Worm (Caenorhabditis elegans) whole organism, young adult: ENCODE measurements around the gene F59C12.3.
A peak's percentile ranks its signal among the peaks of the same experiment; 100 is the strongest.

Experiments
- B0035.1 ChIP-seq: sonication (generic microtip); optimal IDR thresholded peaks from 2 replicates; lab custom pipeline; 2016; ENCODE audit warnings: missing genetic modification characterization, mild to moderate bottlenecking, missing compliant biosample characterization, missing genotype, missing genetic modification reagents
- C06A6.2 ChIP-seq: fragments of 200-800 bp; sonication (Bioruptor generic); conservative IDR thresholded peaks from 2 replicates; pipeline ENCODE4 v1.3.6; 2022; ENCODE audit warnings: missing genetic modification characterization, missing compliant biosample characterization
- F52B5.7 ChIP-seq: sonication (generic microtip); optimal IDR thresholded peaks from 2 replicates; lab custom pipeline; 2016; ENCODE audit warnings: mild to moderate bottlenecking, missing genetic modification characterization, missing compliant biosample characterization
- K11D2.4 ChIP-seq: fragments of 200-800 bp; sonication (Bioruptor generic); IDR thresholded peaks from 2 replicates; pipeline ENCODE4 v1.3.6; 2022; ENCODE audit warnings: missing genetic modification reagents, missing genetic modification characterization, missing compliant biosample characterization
- K12H6.12 ChIP-seq: fragments of 200-800 bp; sonication (Bioruptor generic); optimal IDR thresholded peaks from 2 replicates; lab custom pipeline; 2018; ENCODE audit warnings: mild to moderate bottlenecking, missing genetic modification characterization, missing compliant biosample characterization
- T26A5.8 ChIP-seq: sonication (generic microtip); optimal IDR thresholded peaks from 2 replicates; lab custom pipeline; 2016; ENCODE audit warnings: missing genetic modification characterization, missing compliant biosample characterization
- Y53G8AR.9 ChIP-seq: fragments of 200-800 bp; sonication (Bioruptor generic); conservative IDR thresholded peaks from 2 replicates; pipeline ENCODE4 v1.3.6; 2022; ENCODE audit warnings: missing genetic modification reagents, missing genetic modification characterization, missing compliant biosample characterization
- atf-7 ChIP-seq: sonication (generic microtip); optimal IDR thresholded peaks from 2 replicates; lab custom pipeline; 2017; ENCODE audit warnings: mild to moderate bottlenecking, missing genetic modification characterization, missing compliant biosample characterization
- attf-3 ChIP-seq: fragments of 200-800 bp; sonication (Bioruptor generic); conservative IDR thresholded peaks from 2 replicates; pipeline ENCODE4 v1.3.6; 2022; ENCODE audit warnings: missing genetic modification reagents, missing genetic modification characterization, missing compliant biosample characterization
- attf-5 ChIP-seq: fragments of 200-800 bp; sonication (Bioruptor generic); optimal IDR thresholded peaks from 2 replicates; lab custom pipeline; 2018; ENCODE audit warnings: mild to moderate bottlenecking, missing genetic modification characterization, missing compliant biosample characterization
- ccch-3 ChIP-seq: fragments of 200-800 bp; sonication (Bioruptor generic); optimal IDR thresholded peaks from 2 replicates; lab custom pipeline; 2018; ENCODE audit warnings: mild to moderate bottlenecking, missing genetic modification characterization, missing compliant biosample characterization
- cebp-1 ChIP-seq, 2 experiments: fragments of 200-800 bp in 1 of 2; sonication (Bioruptor generic) in 1 of 2; sonication (generic microtip) in 1 of 2; IDR thresholded peaks in 1 of 2; optimal IDR thresholded peaks in 1 of 2; 2 replicates each; pipeline versions ENCODE4 v1.3.6 to Lab custom; 2017 to 2022; ENCODE audit warnings: missing compliant biosample characterization in 2 of 2, missing genetic modification characterization in 2 of 2, mild to moderate bottlenecking in 1 of 2, missing genetic modification reagents in 1 of 2, moderate library complexity in 1 of 2
- die-1 ChIP-seq: sonication (generic microtip); optimal IDR thresholded peaks from 2 replicates; lab custom pipeline; 2016; ENCODE audit warnings: missing genotype, mild to moderate bottlenecking, missing genetic modification characterization, missing compliant biosample characterization
- dpl-1 ChIP-seq: fragments of 150-350 bp; optimal IDR thresholded peaks from 2 replicates; lab custom pipeline; 2014; ENCODE audit warnings: missing biosample characterization, missing genetic modification reagents, missing genetic modification characterization
- hlh-26 ChIP-seq: fragments of 200-800 bp; sonication (Bioruptor generic); conservative IDR thresholded peaks from 2 replicates; pipeline ENCODE4 v1.3.6; 2022; ENCODE audit warnings: missing genetic modification reagents, missing genetic modification characterization, missing compliant biosample characterization
- let-526 ChIP-seq: fragments of 200-800 bp; sonication (Bioruptor generic); IDR thresholded peaks from 2 replicates; pipeline ENCODE4 v1.3.6; 2022; ENCODE audit warnings: missing genetic modification reagents, missing genetic modification characterization, missing compliant biosample characterization
- let-607 ChIP-seq, 2 experiments: fragments of 200-800 bp in 1 of 2; sonication (Bioruptor generic) in 1 of 2; sonication (generic microtip) in 1 of 2; optimal IDR thresholded peaks; 2 replicates each; lab custom pipeline; 2016 to 2018; ENCODE audit warnings: mild to moderate bottlenecking in 2 of 2, missing compliant biosample characterization in 2 of 2, missing genetic modification characterization in 2 of 2, moderate library complexity in 2 of 2, missing genotype in 1 of 2
- lin-35 ChIP-seq, 3 experiments: fragments of 150-350 bp in 2 of 3; sonication (generic microtip) in 1 of 3; optimal IDR thresholded peaks; 2 replicates each; lab custom pipeline; 2014 to 2018; ENCODE audit warnings: missing biosample characterization in 3 of 3, missing genetic modification characterization in 3 of 3, missing genetic modification reagents in 3 of 3
- lin-40 ChIP-seq: sonication (generic microtip); optimal IDR thresholded peaks from 2 replicates; lab custom pipeline; 2016; ENCODE audit warnings: missing genetic modification characterization, mild to moderate bottlenecking, missing compliant biosample characterization, missing genotype, missing genetic modification reagents
- lsl-1 ChIP-seq: fragments of 200-800 bp; sonication (Bioruptor generic); optimal IDR thresholded peaks from 2 replicates; lab custom pipeline; 2018; ENCODE audit warnings: mild to moderate bottlenecking, missing genetic modification characterization, moderate library complexity, missing compliant biosample characterization
- madf-10 ChIP-seq: sonication (generic microtip); optimal IDR thresholded peaks from 2 replicates; lab custom pipeline; 2016; ENCODE audit warnings: mild to moderate bottlenecking, missing genetic modification characterization, missing compliant biosample characterization
- madf-6 ChIP-seq: fragments of 200-800 bp; sonication (Bioruptor generic); IDR thresholded peaks from 2 replicates; pipeline ENCODE4 v1.3.6; 2022; ENCODE audit warnings: missing genetic modification reagents, missing genetic modification characterization, missing compliant biosample characterization
- mcd-1 ChIP-seq: fragments of 200-800 bp; sonication (Bioruptor generic); IDR thresholded peaks from 2 replicates; pipeline ENCODE4 v1.3.6; 2022; ENCODE audit warnings: missing genetic modification reagents, missing genetic modification characterization, missing compliant biosample characterization
- mxl-1 ChIP-seq: sonication (generic microtip); optimal IDR thresholded peaks from 2 replicates; lab custom pipeline; 2016; ENCODE audit warnings: missing genetic modification characterization, missing compliant biosample characterization
- nfya-1 ChIP-seq: sonication (generic microtip); optimal IDR thresholded peaks from 2 replicates; lab custom pipeline; 2017; ENCODE audit warnings: antibody characterized with exemption, missing compliant biosample characterization, missing genetic modification characterization, borderline replicate concordance; ENCODE audit not compliant: insufficient read depth
- nfyb-1 ChIP-seq: fragments of 200-800 bp; sonication (Bioruptor generic); IDR thresholded peaks from 2 replicates; pipeline ENCODE4 v1.3.6; 2022; ENCODE audit warnings: missing genetic modification reagents, missing genetic modification characterization, missing compliant biosample characterization
- nhr-179 ChIP-seq: sonication (generic microtip); optimal IDR thresholded peaks from 2 replicates; lab custom pipeline; 2016; ENCODE audit warnings: mild to moderate bottlenecking, missing genetic modification characterization, missing compliant biosample characterization
- nhr-27 ChIP-seq: fragments of 200-800 bp; sonication (Bioruptor generic); optimal IDR thresholded peaks from 2 replicates; lab custom pipeline; 2018; ENCODE audit warnings: mild to moderate bottlenecking, missing genetic modification characterization, moderate library complexity, missing compliant biosample characterization
- nhr-80 ChIP-seq: sonication (generic microtip); optimal IDR thresholded peaks from 2 replicates; lab custom pipeline; 2016; ENCODE audit warnings: missing genetic modification characterization, missing compliant biosample characterization
- nhr-90 ChIP-seq: sonication (generic microtip); optimal IDR thresholded peaks from 2 replicates; lab custom pipeline; 2016; ENCODE audit warnings: missing genotype, mild to moderate bottlenecking, missing genetic modification characterization, missing compliant biosample characterization
- pbrm-1 ChIP-seq: fragments of 200-800 bp; sonication (Bioruptor generic); IDR thresholded peaks from 2 replicates; pipeline ENCODE4 v1.3.6; 2022; ENCODE audit warnings: missing genetic modification reagents, missing genetic modification characterization, missing compliant biosample characterization
- rcor-1 ChIP-seq: fragments of 200-800 bp; sonication (Bioruptor generic); IDR thresholded peaks from 2 replicates; pipeline ENCODE4 v1.3.6; 2022; ENCODE audit warnings: missing genetic modification reagents, missing genetic modification characterization, missing compliant biosample characterization
- rpc-1 ChIP-seq, 2 experiments: fragments of 150-350 bp in 1 of 2; sonication (generic microtip) in 1 of 2; optimal IDR thresholded peaks; 2 replicates each; lab custom pipeline; 2014 to 2018; ENCODE audit warnings: missing biosample characterization in 1 of 2, missing genetic modification characterization in 1 of 2, missing genetic modification reagents in 1 of 2, missing genotype in 1 of 2
- tbp1 ChIP-seq: fragments of 200-800 bp; sonication (Bioruptor generic); optimal IDR thresholded peaks from 2 replicates; lab custom pipeline; 2018; ENCODE audit warnings: mild to moderate bottlenecking, missing genetic modification characterization, missing compliant biosample characterization
- zfh-2 ChIP-seq: fragments of 200-800 bp; sonication (Bioruptor generic); conservative IDR thresholded peaks from 2 replicates; pipeline ENCODE4 v1.3.6; 2022; ENCODE audit warnings: missing genetic modification reagents, missing genetic modification characterization, missing compliant biosample characterization
- ztf-18 ChIP-seq: sonication (generic microtip); optimal IDR thresholded peaks from 2 replicates; lab custom pipeline; 2016; ENCODE audit warnings: missing genotype, mild to moderate bottlenecking, missing genetic modification characterization, missing compliant biosample characterization
- ztf-22 ChIP-seq: fragments of 200-800 bp; sonication (Bioruptor generic); optimal IDR thresholded peaks from 2 replicates; lab custom pipeline; 2018; ENCODE audit warnings: mild to moderate bottlenecking, missing genetic modification characterization, moderate library complexity, missing compliant biosample characterization
- ztf-26 ChIP-seq: sonication (generic microtip); optimal IDR thresholded peaks from 2 replicates; lab custom pipeline; 2017; ENCODE audit warnings: missing genetic modification characterization, missing compliant biosample characterization
- ztf-28 ChIP-seq: fragments of 200-800 bp; sonication (Bioruptor generic); IDR thresholded peaks from 2 replicates; pipeline ENCODE4 v1.3.6; 2022; ENCODE audit warnings: missing genetic modification reagents, missing genetic modification characterization, missing compliant biosample characterization
- ztf-6 ChIP-seq: fragments of 200-800 bp; sonication (Bioruptor generic); IDR thresholded peaks from 2 replicates; pipeline ENCODE4 v1.3.6; 2022; ENCODE audit warnings: missing genetic modification reagents, missing genetic modification characterization, missing compliant biosample characterization

The F59C12.3 gene

ce11 chrX:16634708-16635107 lies 25.4 kb upstream of the F59C12.3 start (continued):
- TF ChIP-seq F52B5.7 (tag; lab: Kevin White, UChicago) (peak; percentile 60), madf-6 (GFP tag; lab: Robert Waterston, UW) (no peak; the same call in 1 of the 2 replicates), attf-5 (GFP tag; lab: Kevin White, UChicago) (peak; percentile 71), mxl-1 (tag; lab: Kevin White, UChicago) (peak; percentile 46), nhr-90 (tag; lab: Kevin White, UChicago) (peak; percentile 80), lin-40 (tag; lab: Kevin White, UChicago) (peak; percentile 86), ztf-6 (peak; percentile 35; the same call in 1 of the 2 replicates), let-607 (tag; optimal IDR thresholded peaks at IDR 0.05; lab: Kevin White, UChicago) (peak; percentile 55 to 65), madf-10 (tag; lab: Kevin White, UChicago) (peak; percentile 82), attf-3 (0 out of 2 replicates have a peak, but pooled peaks have one; percentile 20), T26A5.8 (peak; percentile 52), ccch-3 (GFP tag; lab: Kevin White, UChicago) (peak; percentile 8), K11D2.4 (GFP tag; lab: Robert Waterston, UW) (peak; percentile 37; the same call in 1 of the 2 replicates), dpl-1 (GFP tag; lab: Kevin White, UChicago) (no peak), ztf-28 (GFP tag; lab: Robert Waterston, UW) (0 out of 2 replicates have a peak, but pooled peaks have one; percentile 18), pbrm-1 (GFP tag; lab: Robert Waterston, UW) (peak; percentile 91), ztf-22 (GFP tag; lab: Kevin White, UChicago) (peak; percentile 49), hlh-26 (GFP tag; lab: Robert Waterston, UW) (no peak), die-1 (tag; lab: Kevin White, UChicago) (peak; percentile 85), ztf-18 (tag; lab: Kevin White, UChicago) (peak; percentile 47), Y53G8AR.9 (no peak), cebp-1 (GFP tag; IDR thresholded peaks at IDR 0.05; lab: Robert Waterston, UW) (peak; percentile 73), cebp-1 (tag; optimal IDR thresholded peaks at IDR 0.05; lab: Kevin White, UChicago) (peak; percentile 88), rcor-1 (GFP tag; lab: Robert Waterston, UW) (peak; percentile 77), mcd-1 (GFP tag; lab: Robert Waterston, UW) (peak; percentile 68), B0035.1 (peak; percentile 75), lin-35 (GFP tag; optimal IDR thresholded peaks at IDR 0.05; lab: Kevin White, UChicago) (no peak), tbp1 (GFP tag; lab: Kevin White, UChicago) (peak; percentile 97), nhr-27 (tag; lab: Kevin White, UChicago) (no peak), nfya-1 (tag; lab: Kevin White, UChicago) (no peak), rpc-1 (optimal IDR thresholded peaks at IDR 0.05; lab: Kevin White, UChicago) (peak; percentile 84), rpc-1 (tag; optimal IDR thresholded peaks at IDR 0.05; lab: Kevin White, UChicago) (peak; percentile 88), let-526 (GFP tag; lab: Robert Waterston, UW) (0 out of 2 replicates have a peak, but pooled peaks have one; percentile 30), nfyb-1 (peak; percentile 82), K12H6.12 (peak; percentile 61), C06A6.2 (peak; percentile 62), zfh-2 (GFP tag; lab: Robert Waterston, UW) (peak; percentile 74)

- TF ChIP-seq nhr-179 (tag; lab: Kevin White, UChicago) (no peak), nhr-80 (tag; lab: Kevin White, UChicago) (peak; percentile 21), lsl-1 (GFP tag; lab: Kevin White, UChicago) (no peak), atf-7 (tag; lab: Kevin White, UChicago) (no peak), ztf-26 (tag; lab: Kevin White, UChicago) (no peak)
Measured at ce11 chrX:16634103-16634502, 24.8 kb upstream of the F59C12.3 start.
